Worm (Caenorhabditis elegans) whole organism, L4/young adult: Measurements from ENCODE around the gene cki-1.

Source experiments
- W03F9.2 ChIP-seq: fragments of 150-350 bp; optimal IDR thresholded peaks from 2 replicates; lab custom pipeline; 2014; ENCODE audit warnings: missing biosample characterization, missing genetic modification characterization
- dao-5 ChIP-seq: sonication (generic microtip); optimal IDR thresholded peaks from 2 replicates; lab custom pipeline; 2016; ENCODE audit warnings: missing genotype, missing genetic modification characterization, moderate library complexity, missing compliant biosample characterization
- him-1 ChIP-seq: sonication (generic microtip); optimal IDR thresholded peaks from 2 replicates; lab custom pipeline; 2016; ENCODE audit warnings: missing genotype, missing genetic modification reagents, missing genetic modification characterization, missing compliant biosample characterization

The cki-1 gene

ce11 chrII:7809358-7809914 lies 1.6 kb upstream of the cki-1 start:
- TF ChIP-seq dao-5 (tag; lab: Kevin White, UChicago), result no peak
- TF ChIP-seq W03F9.2, result no peak
- TF ChIP-seq him-1, result no peak

- no peak for TF ChIP-seq W03F9.2
- no peak for TF ChIP-seq him-1
- no peak for TF ChIP-seq dao-5 (tag; lab: Kevin White, UChicago)
Observed at ce11 chrII:7810162-7810868, 725 bp upstream of the cki-1 start.

ce11 chrII:7812332-7812731 lies 1.3 kb downstream of the cki-1 start:
- no peak for TF ChIP-seq him-1
- TF ChIP-seq dao-5 (tag; lab: Kevin White, UChicago), result no peak
- no peak for TF ChIP-seq W03F9.2

DNA sequence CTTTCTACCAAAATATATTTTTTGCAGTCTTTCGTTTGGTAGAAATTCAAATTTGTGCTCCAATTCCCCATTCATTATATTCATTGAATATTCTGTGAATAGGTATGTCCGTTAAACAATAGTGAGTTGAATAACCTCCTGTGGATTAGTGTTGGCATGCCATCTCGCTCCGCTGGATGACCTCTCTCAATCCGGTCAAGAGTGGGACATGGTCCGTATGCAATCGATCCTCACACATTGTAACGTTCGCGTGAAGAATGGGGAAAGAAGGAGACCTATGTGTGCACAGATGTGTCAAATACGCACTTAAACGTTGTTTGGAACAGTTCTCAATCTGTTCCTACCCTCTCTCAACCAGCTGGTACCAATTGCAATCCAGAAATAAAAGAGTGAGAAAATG lies 2.2 kb downstream of the cki-1 start:
- TF ChIP-seq W03F9.2 (no peak), him-1 (no peak), dao-5 (tag; lab: Kevin White, UChicago) (no peak)

- TF ChIP-seq dao-5 (tag; lab: Kevin White, UChicago) (no peak), W03F9.2 (no peak), him-1 (no peak)
Observed at ce11 chrII:7813645-7814044, 2.6 kb downstream of the cki-1 start.

ce11 chrII:7814215-7814614 lies 3.2 kb downstream of the cki-1 start:
- no peak for TF ChIP-seq dao-5 (tag; lab: Kevin White, UChicago)
- TF ChIP-seq him-1, result no peak
- no peak for TF ChIP-seq W03F9.2

ce11 chrII:7814915-7815314 lies 3.9 kb downstream of the cki-1 start:
- no peak for TF ChIP-seq dao-5 (tag; lab: Kevin White, UChicago)
- TF ChIP-seq W03F9.2, result no peak
- no peak for TF ChIP-seq him-1

DNA sequence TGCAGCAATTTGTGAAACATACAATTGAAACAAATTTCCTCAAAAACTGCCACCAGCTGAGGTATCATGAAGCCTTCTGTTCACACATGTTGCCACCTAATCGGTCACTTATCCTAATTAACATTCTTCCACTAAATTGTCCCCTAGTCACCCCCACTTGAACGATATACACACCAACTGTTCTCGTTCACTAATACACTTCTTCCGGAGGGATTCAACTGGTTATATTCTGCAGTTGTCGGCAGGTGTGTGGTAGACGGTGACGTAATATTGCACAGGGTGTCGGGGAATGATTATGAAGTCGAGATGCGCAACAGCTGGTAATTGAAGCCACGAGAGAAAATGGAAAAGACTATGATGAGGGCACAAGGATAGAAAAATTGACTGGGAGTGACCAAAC lies 4.4 kb downstream of the cki-1 start:
- TF ChIP-seq W03F9.2 (no peak), him-1 (no peak), dao-5 (tag; lab: Kevin White, UChicago) (no peak)

ce11 chrII:7816163-7816776 lies 5.2 kb downstream of the cki-1 start, which contains the start of gene cki-2:
TSS of gene cki-2 (plus strand) at chrII:7816499.
- TF ChIP-seq him-1 (no peak), dao-5 (tag; lab: Kevin White, UChicago) (no peak), W03F9.2 (no peak)

ce11 chrII:7817580-7817979 lies 6.5 kb downstream of the cki-1 start:
- TF ChIP-seq him-1 (no peak), W03F9.2 (no peak), dao-5 (tag; lab: Kevin White, UChicago) (no peak)

DNA sequence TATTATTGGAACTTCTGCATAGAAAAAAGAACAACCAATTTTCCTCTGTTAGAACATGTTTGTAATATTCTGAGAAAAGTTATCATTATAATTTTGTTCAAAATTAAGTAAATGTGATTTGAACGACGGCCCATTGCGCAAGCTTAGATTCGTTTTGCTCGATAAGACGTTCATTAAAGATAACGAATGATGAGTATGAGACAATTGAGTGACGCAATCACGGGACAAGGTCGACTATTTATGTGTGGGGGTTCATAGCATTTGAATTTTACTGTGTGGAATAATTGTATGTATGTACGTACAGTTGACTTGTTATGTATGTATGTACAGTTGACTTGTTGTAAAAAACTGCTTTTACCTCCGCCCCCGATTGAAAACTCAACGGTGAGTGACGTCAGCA lies 8.3 kb downstream of the cki-1 start:
- no peak for TF ChIP-seq W03F9.2
- no peak for TF ChIP-seq him-1
- no peak for TF ChIP-seq dao-5 (tag; lab: Kevin White, UChicago)

DNA sequence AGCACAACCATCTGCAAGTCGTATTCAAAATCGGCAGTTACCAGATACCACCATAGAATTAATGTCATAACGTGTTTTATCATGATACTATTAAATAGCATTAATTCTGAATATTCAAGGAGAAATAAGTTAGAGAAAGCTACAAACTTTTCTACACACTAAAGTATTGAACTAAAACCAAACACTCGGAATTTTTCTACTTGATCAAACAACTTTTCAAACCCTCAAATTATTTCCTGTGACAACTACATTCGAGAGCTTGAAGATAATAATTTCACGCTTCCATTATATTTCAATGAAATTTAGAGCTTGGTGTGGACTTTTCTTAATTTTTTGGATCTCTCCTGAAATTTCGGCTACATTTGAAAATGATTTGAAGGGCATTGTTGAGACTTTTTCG lies 11.4 kb downstream of the cki-1 start, which contains the start of gene irld-47:
Gene irld-47, minus strand, starts transcription at position 101 of the 400 bp plus-strand sequence.
- TF ChIP-seq him-1, result no peak
- no peak for TF ChIP-seq dao-5 (tag; lab: Kevin White, UChicago)
- no peak for TF ChIP-seq W03F9.2

DNA sequence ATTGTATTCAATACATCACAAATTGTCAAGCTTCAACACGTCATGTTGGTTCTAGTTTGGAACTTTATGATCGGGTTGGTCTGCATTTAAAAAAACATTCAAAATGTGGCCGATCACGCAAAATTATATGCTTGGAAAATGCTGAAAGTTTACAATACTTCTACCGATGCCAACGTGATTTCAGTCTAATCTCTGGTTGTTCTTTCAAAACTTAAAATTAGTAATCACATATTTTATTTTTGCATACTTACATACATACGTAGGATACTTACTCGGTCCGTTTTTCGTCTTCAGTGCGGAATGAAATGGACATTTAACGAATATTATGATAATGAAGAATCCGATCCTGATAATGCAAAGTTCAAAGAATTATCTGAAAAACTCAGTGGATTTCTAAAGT lies 14.1 kb downstream of the cki-1 start, which contains the start of gene srw-62:
Gene srw-62, plus strand, starts transcription at position 301 of the 400 bp plus-strand sequence.
- TF ChIP-seq him-1 (no peak), W03F9.2 (no peak), dao-5 (tag; lab: Kevin White, UChicago) (no peak)

DNA sequence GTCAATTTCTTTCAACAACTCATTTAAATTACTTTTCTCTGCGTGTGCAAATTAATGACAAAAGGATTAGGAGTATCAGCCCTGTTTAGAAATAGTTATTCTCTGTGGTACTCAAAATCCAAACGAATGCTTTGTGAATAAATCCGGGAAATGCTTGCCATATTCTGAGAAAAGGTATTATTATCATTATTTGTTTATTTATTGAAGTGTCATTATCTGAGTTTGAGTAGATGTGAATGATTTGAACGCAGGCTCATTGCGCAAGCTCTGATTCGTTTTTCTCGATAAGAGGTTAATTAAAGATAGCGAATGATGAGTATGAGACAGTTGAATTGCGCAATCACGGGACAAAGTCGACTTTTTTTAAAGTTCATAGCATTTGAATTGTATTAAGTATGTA lies 16.8 kb downstream of the cki-1 start:
- TF ChIP-seq dao-5 (tag; lab: Kevin White, UChicago) (no peak), him-1 (no peak), W03F9.2 (no peak)

DNA sequence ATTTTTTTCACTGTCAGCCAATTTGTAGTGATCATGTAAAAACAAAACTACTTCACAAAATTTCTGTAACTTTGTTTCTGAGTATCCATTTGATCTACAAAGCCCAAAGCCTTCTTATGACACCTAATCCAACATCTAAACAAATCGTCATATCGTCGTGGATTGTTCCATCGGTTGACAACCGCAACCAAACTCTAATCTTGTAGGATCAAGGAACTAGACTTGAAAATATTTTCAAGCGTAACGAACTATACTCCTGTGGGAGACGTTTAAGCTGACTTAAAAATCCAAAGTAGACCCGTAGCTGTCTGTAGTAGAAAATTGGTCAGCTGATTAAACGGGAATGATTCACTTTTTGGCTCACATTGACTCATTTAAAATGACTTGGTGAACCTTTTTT lies 18.6 kb downstream of the cki-1 start:
- TF ChIP-seq him-1, result no peak
- no peak for TF ChIP-seq W03F9.2
- no peak for TF ChIP-seq dao-5 (tag; lab: Kevin White, UChicago)
